Worm (Caenorhabditis elegans) whole organism, L3 larva: ENCODE measurements around the gene rad-23.

Experiments used
- ZK546.5 ChIP-seq: sonication (generic microtip); optimal IDR thresholded peaks from 2 replicates; lab custom pipeline; 2017; ENCODE audit warnings: missing biosample characterization, missing genetic modification characterization
- ama-1 ChIP-seq: fragments of 150-350 bp; optimal IDR thresholded peaks from 2 replicates; lab custom pipeline; 2018
- ceh-16 ChIP-seq: sonication (generic microtip); optimal IDR thresholded peaks from 2 replicates; lab custom pipeline; 2017; ENCODE audit warnings: missing biosample characterization, missing genetic modification characterization
- ceh-82 ChIP-seq: fragments of 150-350 bp; optimal IDR thresholded peaks from 2 replicates; lab custom pipeline; 2014; ENCODE audit warnings: missing biosample characterization, missing genetic modification characterization
- ceh-9 ChIP-seq: sonication (generic microtip); optimal IDR thresholded peaks from 2 replicates; lab custom pipeline; 2018; ENCODE audit warnings: missing biosample characterization, missing genetic modification characterization
- daf-12 ChIP-seq: fragments of 150-350 bp; optimal IDR thresholded peaks from 2 replicates; lab custom pipeline; 2014; ENCODE audit warnings: missing biosample characterization, missing genetic modification reagents, missing genetic modification characterization
- egl-27 ChIP-seq: sonication (generic microtip); optimal IDR thresholded peaks from 4 replicates; lab custom pipeline; 2017; ENCODE audit warnings: missing biosample characterization, missing genetic modification reagents, missing genetic modification characterization
- egl-5 ChIP-seq: fragments of 150-350 bp; optimal IDR thresholded peaks from 2 replicates; lab custom pipeline; 2017; ENCODE audit warnings: missing biosample characterization, missing genetic modification reagents, missing genetic modification characterization, inconsistent platforms
- elt-1 ChIP-seq: fragments of 150-350 bp; optimal IDR thresholded peaks from 2 replicates; lab custom pipeline; 2014; ENCODE audit warnings: missing biosample characterization, missing genetic modification characterization
- elt-2 ChIP-seq: sonication (generic microtip); optimal IDR thresholded peaks from 2 replicates; lab custom pipeline; 2016; ENCODE audit warnings: missing genetic modification reagents, mild to moderate bottlenecking, missing genetic modification characterization, missing compliant biosample characterization
- elt-3 ChIP-seq, 3 experiments: fragments of 150-350 bp in 1 of 3; sonication (generic microtip) in 2 of 3; optimal IDR thresholded peaks; 2 replicates in 2 of 3; 4 replicates in 1 of 3; lab custom pipeline; 2014 to 2017; ENCODE audit warnings: missing biosample characterization in 3 of 3, missing genetic modification characterization in 3 of 3
- eor-1 ChIP-seq, 2 experiments: fragments of 150-350 bp; optimal IDR thresholded peaks; 2 replicates each; lab custom pipeline; 2014 to 2018; ENCODE audit warnings: missing biosample characterization in 2 of 2, missing genetic modification characterization in 2 of 2
- fkh-10 ChIP-seq: sonication (generic microtip); optimal IDR thresholded peaks from 2 replicates; lab custom pipeline; 2017; ENCODE audit warnings: missing biosample characterization, missing genetic modification reagents, missing genetic modification characterization
- fkh-2 ChIP-seq: fragments of 150-350 bp; optimal IDR thresholded peaks from 2 replicates; lab custom pipeline; 2014; ENCODE audit warnings: missing biosample characterization, missing genetic modification reagents, missing genetic modification characterization
- fos-1 ChIP-seq: fragments of 150-350 bp; optimal IDR thresholded peaks from 2 replicates; lab custom pipeline; 2014; ENCODE audit warnings: missing biosample characterization, missing genetic modification characterization
- hmg-11 ChIP-seq: sonication (generic microtip); optimal IDR thresholded peaks from 2 replicates; lab custom pipeline; 2016; ENCODE audit warnings: missing genetic modification characterization, missing compliant biosample characterization
- jun-1 ChIP-seq: fragments of 150-350 bp; optimal IDR thresholded peaks from 2 replicates; lab custom pipeline; 2014; ENCODE audit warnings: missing biosample characterization, missing genetic modification reagents, missing genetic modification characterization
- lin-15B ChIP-seq: fragments of 150-350 bp; optimal IDR thresholded peaks from 2 replicates; lab custom pipeline; 2014; ENCODE audit warnings: missing biosample characterization, missing genetic modification characterization
- lin-39 ChIP-seq: fragments of 150-350 bp; optimal IDR thresholded peaks from 2 replicates; lab custom pipeline; 2018; ENCODE audit warnings: missing biosample characterization, missing genetic modification reagents, missing genetic modification characterization
- lsy-12 ChIP-seq: sonication (generic microtip); optimal IDR thresholded peaks from 2 replicates; lab custom pipeline; 2016; ENCODE audit warnings: mild to moderate bottlenecking, missing genetic modification characterization, missing compliant biosample characterization
- mdl-1 ChIP-seq: fragments of 150-350 bp; optimal IDR thresholded peaks from 2 replicates; lab custom pipeline; 2014; ENCODE audit warnings: missing biosample characterization, missing genetic modification characterization
- nfya-1 ChIP-seq: sonication (generic microtip); optimal IDR thresholded peaks from 2 replicates; lab custom pipeline; 2017; ENCODE audit warnings: missing genetic modification characterization, mild to moderate bottlenecking, missing compliant biosample characterization, antibody characterized with exemption, moderate library complexity; ENCODE audit not compliant: insufficient read depth
- nhr-11 ChIP-seq: fragments of 150-350 bp; optimal IDR thresholded peaks from 2 replicates; lab custom pipeline; 2014; ENCODE audit warnings: missing biosample characterization, missing genetic modification characterization
- nhr-12 ChIP-seq: fragments of 150-350 bp; optimal IDR thresholded peaks from 2 replicates; lab custom pipeline; 2014; ENCODE audit warnings: missing biosample characterization, missing genetic modification characterization
- nhr-23 ChIP-seq: fragments of 150-350 bp; optimal IDR thresholded peaks from 2 replicates; lab custom pipeline; 2014; ENCODE audit warnings: missing biosample characterization, missing genetic modification reagents, missing genetic modification characterization
- nhr-237 ChIP-seq: fragments of 150-350 bp; optimal IDR thresholded peaks from 2 replicates; lab custom pipeline; 2014; ENCODE audit warnings: missing biosample characterization, missing genetic modification characterization
- nhr-25 ChIP-seq: sonication (generic microtip); optimal IDR thresholded peaks from 2 replicates; lab custom pipeline; 2017; ENCODE audit warnings: missing biosample characterization, missing genetic modification characterization
- nhr-28 ChIP-seq: fragments of 150-350 bp; optimal IDR thresholded peaks from 2 replicates; lab custom pipeline; 2014; ENCODE audit warnings: missing biosample characterization, missing genetic modification characterization
- nhr-43 ChIP-seq: sonication (generic microtip); optimal IDR thresholded peaks from 2 replicates; lab custom pipeline; 2016; ENCODE audit warnings: mild to moderate bottlenecking, missing genetic modification characterization, missing compliant biosample characterization; ENCODE audit not compliant: poor library complexity, severe bottlenecking
- nhr-67 ChIP-seq: fragments of 150-350 bp; optimal IDR thresholded peaks from 2 replicates; lab custom pipeline; 2014; ENCODE audit warnings: missing biosample characterization, missing genetic modification characterization
- nhr-76 ChIP-seq: fragments of 150-350 bp; sonication (generic microtip); optimal IDR thresholded peaks from 5 replicates; lab custom pipeline; 2014; ENCODE audit warnings: missing biosample characterization, missing genetic modification characterization
- nhr-77 ChIP-seq: fragments of 150-350 bp; optimal IDR thresholded peaks from 2 replicates; lab custom pipeline; 2014; ENCODE audit warnings: missing biosample characterization, missing genetic modification characterization
- pha-4 ChIP-seq: fragments of 150-350 bp; optimal IDR thresholded peaks from 2 replicates; lab custom pipeline; 2014; ENCODE audit warnings: missing biosample characterization, missing genetic modification reagents, missing genetic modification characterization
- pqm-1 ChIP-seq: fragments of 150-350 bp; optimal IDR thresholded peaks from 2 replicates; lab custom pipeline; 2017; ENCODE audit warnings: missing biosample characterization, missing genetic modification characterization, inconsistent platforms
- sea-2 ChIP-seq: fragments of 150-350 bp; sonication (generic microtip); optimal IDR thresholded peaks from 4 replicates; lab custom pipeline; 2014; ENCODE audit warnings: missing biosample characterization, missing genetic modification reagents, missing genetic modification characterization
- skn-1 ChIP-seq: fragments of 150-350 bp; optimal IDR thresholded peaks from 2 replicates; lab custom pipeline; 2014; ENCODE audit warnings: missing biosample characterization, missing genetic modification characterization
- snpc-4 ChIP-seq: fragments of 150-350 bp; optimal IDR thresholded peaks from 2 replicates; lab custom pipeline; 2014; ENCODE audit warnings: missing biosample characterization, missing genetic modification characterization
- tbx-2 ChIP-seq: sonication (generic microtip); optimal IDR thresholded peaks from 2 replicates; lab custom pipeline; 2016; ENCODE audit warnings: mild to moderate bottlenecking, missing genetic modification characterization, missing compliant biosample characterization
- unc-39 ChIP-seq: sonication (generic microtip); optimal IDR thresholded peaks from 4 replicates; lab custom pipeline; 2017; ENCODE audit warnings: missing biosample characterization, missing genetic modification characterization
- unc-62 ChIP-seq: fragments of 150-350 bp; sonication (generic microtip); optimal IDR thresholded peaks from 4 replicates; lab custom pipeline; 2014; ENCODE audit warnings: missing biosample characterization, missing genetic modification reagents, missing genetic modification characterization
- zag-1 ChIP-seq: fragments of 150-350 bp; optimal IDR thresholded peaks from 2 replicates; lab custom pipeline; 2014; ENCODE audit warnings: missing biosample characterization, missing genetic modification characterization
- ztf-4 ChIP-seq: fragments of 150-350 bp; optimal IDR thresholded peaks from 2 replicates; lab custom pipeline; 2014; ENCODE audit warnings: missing biosample characterization, missing genetic modification characterization

Gene rad-23

DNA sequence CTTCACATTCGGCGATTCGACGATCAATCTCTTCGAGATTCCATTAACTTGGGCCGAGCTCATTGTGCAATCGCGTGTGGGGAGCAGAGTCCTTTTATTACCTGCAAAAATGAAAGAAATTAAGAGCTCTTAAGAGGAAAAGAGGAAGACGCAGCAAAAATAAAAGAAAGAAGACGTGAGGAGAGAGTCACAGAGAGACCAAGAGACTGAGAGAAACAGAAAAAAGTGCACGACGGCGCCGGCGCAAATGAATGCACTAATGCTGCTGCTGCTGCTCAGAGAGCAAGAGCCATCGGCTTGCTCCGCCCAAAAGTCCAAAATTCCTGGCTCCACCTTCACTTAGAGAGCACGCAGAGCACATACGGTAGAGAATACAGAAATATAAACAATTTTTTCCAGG lies 47.7 kb upstream of the rad-23 start, which contains the start of gene inos-1:
Gene inos-1 (minus strand): TSS at position 101 of the 400 bp plus-strand sequence.
- TF ChIP-seq lsy-12 (tag; lab: Kevin White, UChicago) (no peak), nhr-76 (no peak), egl-27 (tag; lab: Kevin White, UChicago) (no peak), zag-1 (tag; lab: Kevin White, UChicago) (no peak), nhr-23 (tag; lab: Kevin White, UChicago) (no peak), eor-1 (tag; optimal IDR thresholded peaks at IDR 0.05; lab: Kevin White, UChicago) (no peak), jun-1 (tag; lab: Kevin White, UChicago) (no peak), elt-3 (tag; optimal IDR thresholded peaks at IDR 0.05; lab: Kevin White, UChicago) (no peak), ama-1 (no peak), ztf-4 (no peak), mdl-1 (tag; lab: Kevin White, UChicago) (no peak), nhr-28 (tag; lab: Kevin White, UChicago) (no peak), elt-1 (no peak), unc-39 (tag; lab: Kevin White, UChicago) (no peak), nhr-11 (no peak), ceh-16 (tag; lab: Kevin White, UChicago) (no peak), nhr-12 (tag; lab: Kevin White, UChicago) (no peak)

DNA sequence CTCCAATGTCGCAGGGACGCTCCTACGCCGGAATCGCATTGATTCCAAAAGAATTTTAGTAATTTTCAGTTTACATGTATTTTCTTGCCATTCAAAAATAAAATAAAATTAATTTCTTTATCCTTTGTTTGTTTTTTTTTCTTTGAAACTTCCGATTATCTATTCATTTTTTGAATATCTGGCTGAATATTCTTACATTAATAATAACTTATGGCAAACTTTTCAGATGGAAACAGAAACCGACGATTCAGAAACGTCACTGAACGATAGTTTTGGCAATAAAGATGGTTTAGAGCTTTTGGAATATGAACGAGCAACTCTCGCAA lies 43.4 kb upstream of the rad-23 start, which contains the start of gene xpf-1:
Gene xpf-1 (plus strand): TSS at position 227 of the 326 bp plus-strand sequence.
- TF ChIP-seq fkh-2 (tag; lab: Kevin White, UChicago), result no peak
- no peak for TF ChIP-seq lin-15B
- TF ChIP-seq ceh-9 (tag; lab: Kevin White, UChicago), result no peak
- TF ChIP-seq ama-1, result no peak
- no peak for TF ChIP-seq elt-2 (tag; lab: Kevin White, UChicago)
- no peak for TF ChIP-seq daf-12 (tag; lab: Kevin White, UChicago)
- no peak for TF ChIP-seq fos-1 (tag; lab: Kevin White, UChicago)
- TF ChIP-seq nhr-43 (tag; lab: Kevin White, UChicago), result no peak
- TF ChIP-seq nfya-1 (tag; lab: Kevin White, UChicago), result no peak
- TF ChIP-seq eor-1 (tag; optimal IDR thresholded peaks at IDR 0.05; lab: Kevin White, UChicago), result no peak
- TF ChIP-seq nhr-28 (tag; lab: Kevin White, UChicago), result no peak
- no peak for TF ChIP-seq elt-3 (tag; optimal IDR thresholded peaks at IDR 0.05; lab: Kevin White, UChicago)
- TF ChIP-seq nhr-12 (tag; lab: Kevin White, UChicago), result no peak
- TF ChIP-seq, all 47 proteins: peak for 0

DNA sequence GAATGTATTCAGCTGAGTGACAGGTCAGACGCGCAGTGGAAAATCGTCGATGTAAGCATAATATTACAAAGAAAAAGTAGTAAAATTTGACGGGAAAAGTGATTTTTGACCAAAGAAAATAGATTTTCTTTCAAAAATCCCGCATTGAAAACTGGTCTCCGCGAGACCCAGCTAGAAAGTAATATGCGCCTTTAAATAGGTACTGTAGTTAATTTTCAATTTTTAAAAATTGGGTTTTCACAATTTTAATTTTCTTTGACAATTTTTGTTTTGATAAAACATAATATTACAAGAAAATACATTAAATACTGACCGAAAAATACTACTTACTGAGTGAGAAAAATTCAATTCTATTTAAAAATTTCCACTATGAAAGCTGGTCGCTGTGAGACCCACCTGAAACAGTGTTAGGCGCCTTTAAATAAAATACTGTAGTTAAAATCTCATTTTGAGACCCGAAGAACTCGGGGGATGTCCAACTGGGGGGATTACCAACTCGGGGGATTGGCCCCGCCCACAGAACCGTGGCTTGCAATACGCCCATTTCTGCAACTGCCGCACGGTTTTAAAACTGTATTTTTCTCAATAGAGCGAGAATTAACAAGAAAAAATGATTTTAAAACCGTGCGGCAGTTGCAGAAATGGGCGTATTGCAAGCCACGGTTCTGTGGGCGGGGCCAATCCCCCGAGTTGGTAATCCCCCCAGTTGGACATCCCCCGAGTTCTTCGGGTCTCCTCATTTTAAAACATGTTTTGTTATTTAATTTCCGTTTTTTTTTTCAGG lies 42.8 kb upstream of the rad-23 start, which contains the start of gene tars-1:
Gene tars-1 (minus strand): TSS at position 497 of the 784 bp plus-strand sequence.
- peak; percentile 21 for TF ChIP-seq nhr-23 (tag; lab: Kevin White, UChicago)

DNA sequence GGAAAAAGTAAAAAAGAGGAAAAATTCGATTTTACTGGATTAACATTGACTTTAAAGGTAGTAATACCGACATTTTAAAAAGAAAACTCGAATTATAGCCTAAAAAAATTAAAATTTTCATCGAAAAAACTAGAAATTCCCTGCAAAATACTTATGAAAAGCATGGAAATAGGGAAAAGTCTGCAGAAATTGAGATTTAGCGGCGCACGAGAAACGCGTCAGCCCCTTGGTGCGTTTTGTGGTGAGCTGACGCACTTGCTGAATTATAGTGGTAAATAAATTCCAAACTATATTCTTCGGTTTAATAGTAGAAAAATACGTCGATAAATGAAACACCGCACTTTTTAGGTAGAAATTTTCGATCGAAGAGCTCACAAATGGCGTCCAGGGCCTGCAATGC lies 41.9 kb upstream of the rad-23 start:
- TF ChIP-seq ama-1 (no peak), unc-39 (tag; lab: Kevin White, UChicago) (no peak), nhr-11 (no peak), snpc-4 (tag; lab: Kevin White, UChicago) (peak; percentile 56), fos-1 (tag; lab: Kevin White, UChicago) (no peak), nfya-1 (tag; lab: Kevin White, UChicago) (peak; percentile 45), nhr-12 (tag; lab: Kevin White, UChicago) (no peak), nhr-25 (tag; lab: Kevin White, UChicago) (no peak), elt-1 (no peak), nhr-23 (tag; lab: Kevin White, UChicago) (peak; percentile 47), elt-3 (tag; optimal IDR thresholded peaks at IDR 0.05; lab: Kevin White, UChicago) (no peak), elt-2 (tag; lab: Kevin White, UChicago) (peak; percentile 7), lin-15B (peak; percentile 31), lin-39 (tag; lab: Kevin White, UChicago) (peak; percentile 40), nhr-28 (tag; lab: Kevin White, UChicago) (no peak), nhr-76 (no peak), pha-4 (tag; lab: Kevin White, UChicago) (peak; percentile 59), zag-1 (tag; lab: Kevin White, UChicago) (no peak), jun-1 (tag; lab: Kevin White, UChicago) (no peak), hmg-11 (tag; lab: Kevin White, UChicago) (peak; percentile 57), ztf-4 (no peak), skn-1 (no peak), daf-12 (tag; lab: Kevin White, UChicago) (no peak), nhr-77 (tag; lab: Kevin White, UChicago) (no peak), mdl-1 (tag; lab: Kevin White, UChicago) (no peak), tbx-2 (tag; lab: Kevin White, UChicago) (no peak), sea-2 (GFP tag; lab: Kevin White, UChicago) (no peak), ceh-82 (tag; lab: Kevin White, UChicago) (no peak), pqm-1 (no peak), nhr-237 (no peak), fkh-10 (GFP tag; lab: Kevin White, UChicago) (no peak), ZK546.5 (tag; lab: Kevin White, UChicago) (no peak), unc-62 (GFP tag; lab: Kevin White, UChicago) (no peak), egl-5 (tag; lab: Kevin White, UChicago) (no peak), nhr-67 (tag; lab: Kevin White, UChicago) (no peak)
- TF ChIP-seq, all 47 proteins: peak for 8
